Fruit fly (Drosophila melanogaster) Kc167 (cell line): ENCODE results near the gene mRpL14.

ENCODE experiments used
- Sin3A ChIP-seq: fragments of >200 bp; optimal IDR thresholded peaks from 2 replicates; lab custom pipeline; 2018; ENCODE audit warnings: missing external identifiers
- h ChIP-seq: fragments of >200 bp; optimal IDR thresholded peaks from 3 replicates; lab custom pipeline; 2018; ENCODE audit warnings: missing external identifiers

DNA sequence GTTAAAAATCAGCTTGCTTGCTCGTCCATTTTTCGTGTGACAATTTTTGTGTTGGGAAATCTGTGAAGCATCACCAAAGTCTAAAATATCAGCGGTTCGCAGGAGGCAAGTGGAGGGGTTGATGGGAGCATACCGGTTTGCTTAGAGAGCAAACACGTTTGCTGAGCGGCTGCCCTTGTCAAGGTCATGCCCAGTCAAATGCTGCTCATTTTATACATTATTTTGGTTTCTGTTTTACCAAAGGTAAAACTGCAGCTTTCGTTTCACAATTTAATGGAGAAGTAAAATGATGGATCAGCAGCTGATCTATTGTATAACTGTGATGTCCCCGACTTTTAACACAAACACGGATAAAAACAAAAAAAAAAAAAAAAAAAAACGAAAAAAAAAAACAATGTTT lies 18.0 kb upstream of the mRpL14 start:
- TF ChIP-seq Sin3A (lab: Kevin White, UChicago) (no peak), h (lab: Kevin White, UChicago) (no peak)
